Fruit fly (Drosophila melanogaster): Measurements from ENCODE around the gene CG10097.

The CG10097 gene

DNA sequence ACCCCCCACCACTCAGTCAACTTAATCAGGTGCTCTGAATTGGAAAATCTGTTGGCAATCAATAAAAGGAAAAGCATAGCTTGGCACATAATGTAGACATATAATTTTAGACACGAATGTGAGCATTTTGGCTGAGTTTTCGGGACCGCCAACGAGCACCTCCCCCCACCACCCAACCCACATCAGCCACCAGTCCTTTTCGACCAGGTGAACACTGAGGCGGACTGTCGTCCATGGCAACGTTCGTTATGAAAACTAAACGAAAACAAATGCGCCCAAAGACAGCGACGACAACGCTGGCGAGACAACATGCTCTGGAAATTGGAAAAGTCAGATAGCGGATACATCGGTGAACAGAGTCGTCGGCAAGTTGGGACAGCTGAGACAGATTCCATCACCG lies 12.7 kb downstream of the CG10097 start, which contains the start of gene GstD11:
Gene GstD11 (plus strand): TSS at position 301 of the 400 bp plus-strand sequence.
- no peak for TF ChIP-seq CG8301 (tag; optimal IDR thresholded peaks at IDR 0.05)
- TF ChIP-seq CG34367 (tag; optimal IDR thresholded peaks at IDR 0.05): no peak
- no peak for TF ChIP-seq CG13204 (GFP tag; optimal IDR thresholded peaks at IDR 0.05)
- TF ChIP-seq EcR (GFP tag; optimal IDR thresholded peaks at IDR 0.05): no peak
- no peak for TF ChIP-seq CG9948 (tag; optimal IDR thresholded peaks at IDR 0.05)
- no peak for TF ChIP-seq CG32121 (GFP tag; IDR thresholded peaks at IDR 0.05)
- TF ChIP-seq CG10348 (GFP tag; IDR thresholded peaks at IDR 0.05): no peak
- no peak for TF ChIP-seq D1 (tag; optimal IDR thresholded peaks at IDR 0.05)
- TF ChIP-seq Pif1B (GFP tag; optimal IDR thresholded peaks at IDR 0.05): no peak
- TF ChIP-seq CG4496 (GFP tag; IDR thresholded peaks at IDR 0.05): no peak
- no peak for TF ChIP-seq gl (tag; optimal IDR thresholded peaks at IDR 0.05)
- no peak for TF ChIP-seq CG14655 (GFP tag; optimal IDR thresholded peaks at IDR 0.05)
- no peak for TF ChIP-seq CG15710 (tag; optimal IDR thresholded peaks at IDR 0.05)
- no peak for TF ChIP-seq CG8159 (tag; optimal IDR thresholded peaks at IDR 0.05)

DNA sequence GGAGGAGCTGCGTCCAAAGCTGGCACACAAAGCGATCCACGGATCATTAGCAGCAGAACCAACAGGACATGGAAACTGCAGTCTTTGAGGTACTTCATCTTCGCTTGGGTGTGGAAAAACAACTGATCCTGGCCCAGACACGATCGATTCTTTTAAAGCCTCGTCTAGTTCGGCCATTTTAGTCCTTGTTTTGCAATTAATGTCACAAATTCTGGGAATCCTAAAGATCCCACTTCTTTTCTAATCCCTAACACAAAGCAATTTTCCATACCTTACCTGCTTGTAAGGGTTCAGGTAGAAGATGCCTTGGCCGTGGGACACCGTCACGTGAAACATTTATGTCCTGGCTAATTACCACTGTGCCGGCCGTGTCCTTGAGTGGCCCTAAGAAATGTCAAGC lies 13.2 kb downstream of the CG10097 start, which contains the start of gene CG10035:
Gene CG10035 (minus strand): TSS at position 129 of the 400 bp plus-strand sequence.
- no peak for TF ChIP-seq CG9948 (tag; optimal IDR thresholded peaks at IDR 0.05)

DNA sequence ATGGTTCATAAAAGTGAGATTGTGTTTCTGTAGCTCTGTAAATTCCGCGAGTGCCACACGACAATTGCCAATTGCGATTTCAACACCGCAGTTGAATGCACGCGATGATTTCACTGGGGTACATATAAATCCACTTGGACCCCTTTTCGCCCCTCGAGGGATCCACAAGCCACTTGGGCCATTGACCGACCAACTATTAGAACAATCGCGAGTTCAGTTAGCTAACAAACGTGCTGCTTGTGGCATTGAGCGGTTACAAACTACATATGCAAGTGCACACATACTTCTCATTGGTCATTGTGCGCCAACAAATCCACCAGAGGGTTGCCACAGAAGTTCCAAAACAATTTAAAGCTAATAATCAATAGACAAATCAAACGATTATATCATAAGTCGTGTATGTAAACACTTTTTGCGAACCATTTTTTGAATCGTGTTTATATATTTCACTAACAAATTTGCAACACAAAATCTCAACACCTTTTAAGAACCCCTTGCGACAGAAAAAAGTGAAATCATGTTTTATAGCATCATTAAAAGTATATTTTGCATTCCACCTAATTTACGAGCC lies 14.6 kb downstream of the CG10097 start:
- TF ChIP-seq Snoo (tag; optimal IDR thresholded peaks at IDR 0.05): no peak
- TF ChIP-seq CG8301 (tag; optimal IDR thresholded peaks at IDR 0.05): peak; percentile 73
- peak; percentile 55; the same call in 1 of the 2 replicates for TF ChIP-seq Ets98B (GFP tag; IDR thresholded peaks at IDR 0.05)
- TF ChIP-seq EcR (GFP tag; optimal IDR thresholded peaks at IDR 0.05): peak; percentile 58
- TF ChIP-seq CG13204 (GFP tag; optimal IDR thresholded peaks at IDR 0.05): no peak
- peak; percentile 58; the same call in 1 of the 2 replicates for TF ChIP-seq CG32121 (GFP tag; IDR thresholded peaks at IDR 0.05)
- TF ChIP-seq CG14655 (GFP tag; optimal IDR thresholded peaks at IDR 0.05): peak; percentile 69
- TF ChIP-seq CG12605 (GFP tag; IDR thresholded peaks at IDR 0.05): no peak; the same call in 1 of the 2 replicates
- TF ChIP-seq CG4496 (GFP tag; IDR thresholded peaks at IDR 0.05): peak; percentile 67

DNA sequence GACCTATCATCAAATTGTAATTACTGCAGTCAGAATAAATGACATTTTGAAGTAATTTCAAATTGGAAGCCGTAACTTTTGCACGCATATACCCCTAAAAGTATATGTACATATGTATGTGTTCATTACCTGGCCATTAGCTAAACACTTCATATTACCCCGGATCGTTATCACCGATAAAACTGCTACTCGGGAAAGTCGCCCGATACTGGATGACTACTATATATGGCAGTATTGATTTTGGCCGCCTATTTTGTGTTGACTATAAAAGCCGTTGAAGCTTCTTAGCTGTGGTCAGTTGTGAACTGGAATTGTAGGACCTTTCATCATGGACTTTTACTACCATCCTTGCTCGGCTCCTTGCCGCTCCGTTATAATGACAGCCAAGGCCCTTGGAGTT lies 16.1 kb downstream of the CG10097 start, which contains the start of gene GstD8:
Gene GstD8 (plus strand): TSS at position 301 of the 400 bp plus-strand sequence.
- TF ChIP-seq CG12605 (GFP tag; IDR thresholded peaks at IDR 0.05): no peak
- TF ChIP-seq CG15710 (tag; optimal IDR thresholded peaks at IDR 0.05): no peak
- no peak for TF ChIP-seq CG34367 (tag; optimal IDR thresholded peaks at IDR 0.05)
- TF ChIP-seq gl (tag; optimal IDR thresholded peaks at IDR 0.05): no peak

DNA sequence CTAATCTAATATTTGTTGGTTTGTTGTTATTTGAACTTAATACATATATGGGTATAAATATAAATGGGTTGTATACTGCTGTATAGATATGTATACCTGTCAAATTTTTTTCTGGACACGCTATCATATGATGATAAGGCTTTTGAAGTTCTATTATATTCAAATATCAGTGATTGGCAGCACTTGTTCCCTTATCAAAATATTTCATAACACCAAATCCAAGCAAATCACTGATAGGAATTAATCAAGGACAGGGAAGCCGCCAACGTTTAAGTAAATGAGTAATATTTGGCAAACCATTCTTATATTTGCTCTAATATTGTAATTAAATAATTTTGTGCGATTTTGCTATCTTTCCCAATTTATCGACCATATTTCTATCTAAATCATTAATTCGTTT lies 16.5 kb downstream of the CG10097 start:
- no peak for TF ChIP-seq Pif1A (GFP tag; optimal IDR thresholded peaks at IDR 0.05)
- TF ChIP-seq CG13204 (GFP tag; optimal IDR thresholded peaks at IDR 0.05): no peak
- TF ChIP-seq CG17806 (tag; optimal IDR thresholded peaks at IDR 0.05): no peak
- no peak for TF ChIP-seq Ets98B (GFP tag; IDR thresholded peaks at IDR 0.05)
- no peak for TF ChIP-seq CG14655 (GFP tag; optimal IDR thresholded peaks at IDR 0.05)
- no peak for TF ChIP-seq D1 (tag; optimal IDR thresholded peaks at IDR 0.05)
- TF ChIP-seq gl (tag; optimal IDR thresholded peaks at IDR 0.05): no peak
- no peak for TF ChIP-seq fd96Ca (GFP tag; IDR thresholded peaks at IDR 0.05)
- no peak for TF ChIP-seq CG34367 (tag; optimal IDR thresholded peaks at IDR 0.05)
- no peak for TF ChIP-seq CG8159 (tag; optimal IDR thresholded peaks at IDR 0.05)
- no peak for TF ChIP-seq CG32121 (GFP tag; IDR thresholded peaks at IDR 0.05)
- no peak for TF ChIP-seq CG10348 (GFP tag; IDR thresholded peaks at IDR 0.05)
- TF ChIP-seq Pif1B (GFP tag; optimal IDR thresholded peaks at IDR 0.05): no peak
- TF ChIP-seq CG12605 (GFP tag; IDR thresholded peaks at IDR 0.05): no peak

DNA sequence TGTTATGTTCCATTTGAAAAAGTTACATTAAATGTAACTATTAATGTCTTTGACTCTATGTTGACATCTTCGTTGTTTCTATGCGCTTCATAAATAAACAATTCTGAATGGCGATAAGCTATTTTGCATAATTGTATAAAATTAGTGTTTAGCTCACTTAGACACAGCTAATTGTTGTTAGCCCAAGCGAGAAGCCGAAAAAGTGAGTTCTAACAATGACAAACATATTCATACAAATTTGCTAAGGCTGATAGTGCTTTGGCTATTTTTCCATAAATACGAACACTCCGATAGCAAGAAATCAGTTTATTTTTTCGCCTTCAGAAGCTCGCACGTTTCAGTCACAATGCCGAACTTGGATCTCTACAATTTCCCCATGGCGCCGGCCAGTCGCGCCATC lies 17.6 kb downstream of the CG10097 start, which contains the start of gene GstD7:
Gene GstD7 (plus strand): TSS at position 301 of the 400 bp plus-strand sequence.
- TF ChIP-seq CG9948 (tag; optimal IDR thresholded peaks at IDR 0.05) (no peak), CG10348 (GFP tag; IDR thresholded peaks at IDR 0.05) (no peak), Snoo (tag; optimal IDR thresholded peaks at IDR 0.05) (no peak), Pif1A (GFP tag; optimal IDR thresholded peaks at IDR 0.05) (no peak), CG4496 (GFP tag; IDR thresholded peaks at IDR 0.05) (no peak), rn (GFP tag; IDR thresholded peaks at IDR 0.05) (no peak), CG32121 (GFP tag; IDR thresholded peaks at IDR 0.05) (no peak), CG15710 (tag; optimal IDR thresholded peaks at IDR 0.05) (no peak), Pif1B (GFP tag; optimal IDR thresholded peaks at IDR 0.05) (no peak), CG8301 (tag; optimal IDR thresholded peaks at IDR 0.05) (no peak), CG13204 (GFP tag; optimal IDR thresholded peaks at IDR 0.05) (no peak), CG34367 (tag; optimal IDR thresholded peaks at IDR 0.05) (no peak), CG12605 (GFP tag; IDR thresholded peaks at IDR 0.05) (no peak), Ets98B (GFP tag; IDR thresholded peaks at IDR 0.05) (no peak), CG8159 (tag; optimal IDR thresholded peaks at IDR 0.05) (no peak), CG14655 (GFP tag; optimal IDR thresholded peaks at IDR 0.05) (no peak), D1 (tag; optimal IDR thresholded peaks at IDR 0.05) (no peak), fd96Ca (GFP tag; IDR thresholded peaks at IDR 0.05) (no peak), gl (tag; optimal IDR thresholded peaks at IDR 0.05) (no peak), EcR (GFP tag; optimal IDR thresholded peaks at IDR 0.05) (no peak)

DNA sequence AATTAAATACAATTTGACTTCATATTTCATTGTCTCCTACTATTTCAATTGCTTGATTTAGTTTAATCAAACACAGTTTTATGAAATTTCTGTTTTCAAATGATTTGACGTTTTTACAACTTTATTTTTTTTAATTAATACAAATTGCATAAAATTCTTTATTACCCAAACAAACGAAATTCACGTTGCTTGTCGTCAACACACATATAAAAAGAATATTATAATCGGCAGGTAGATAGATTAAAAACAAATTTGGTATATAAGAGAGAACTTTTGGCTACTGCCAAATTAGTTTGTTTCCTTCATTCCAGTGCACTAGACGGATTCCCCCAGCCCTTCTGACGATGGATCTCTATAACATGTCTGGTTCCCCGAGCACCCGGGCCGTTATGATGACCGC lies 19.0 kb downstream of the CG10097 start, which contains the start of gene GstD6:
Gene GstD6 (plus strand): TSS at position 301 of the 400 bp plus-strand sequence.
- TF ChIP-seq CG13204 (GFP tag; optimal IDR thresholded peaks at IDR 0.05) (no peak), D1 (tag; optimal IDR thresholded peaks at IDR 0.05) (no peak), CG34367 (tag; optimal IDR thresholded peaks at IDR 0.05) (no peak), CG15710 (tag; optimal IDR thresholded peaks at IDR 0.05) (no peak), CG9948 (tag; optimal IDR thresholded peaks at IDR 0.05) (no peak), CG32121 (GFP tag; IDR thresholded peaks at IDR 0.05) (no peak), CG10348 (GFP tag; IDR thresholded peaks at IDR 0.05) (no peak), CG17806 (tag; optimal IDR thresholded peaks at IDR 0.05) (no peak), EcR (GFP tag; optimal IDR thresholded peaks at IDR 0.05) (no peak), CG8159 (tag; optimal IDR thresholded peaks at IDR 0.05) (no peak), Pif1A (GFP tag; optimal IDR thresholded peaks at IDR 0.05) (no peak), CG8301 (tag; optimal IDR thresholded peaks at IDR 0.05) (no peak), gl (tag; optimal IDR thresholded peaks at IDR 0.05) (no peak), Pif1B (GFP tag; optimal IDR thresholded peaks at IDR 0.05) (no peak), CG14655 (GFP tag; optimal IDR thresholded peaks at IDR 0.05) (no peak), CG12605 (GFP tag; IDR thresholded peaks at IDR 0.05) (no peak), Ets98B (GFP tag; IDR thresholded peaks at IDR 0.05) (no peak), rn (GFP tag; IDR thresholded peaks at IDR 0.05) (no peak)
